Worm (Caenorhabditis elegans) whole organism, early embryonic: ENCODE data around the gene ugt-60.
"Not testable (repeated sequence)": the region's sequence is repeated elsewhere in the genome, so short reads cannot be mapped to it uniquely, and the experiment has no call there.

Experiments used
- B0310.2 ChIP-seq: sonication (generic microtip); optimal IDR thresholded peaks from 2 replicates; lab custom pipeline; 2016; ENCODE audit warnings: mild to moderate bottlenecking, missing genetic modification characterization, missing compliant biosample characterization
- F13C5.2 ChIP-seq: sonication (generic microtip); optimal IDR thresholded peaks from 2 replicates; lab custom pipeline; 2017; ENCODE audit warnings: mild to moderate bottlenecking, missing genetic modification characterization, inconsistent platforms, missing compliant biosample characterization
- aly-1 ChIP-seq: sonication (generic microtip); optimal IDR thresholded peaks from 2 replicates; lab custom pipeline; 2016; ENCODE audit warnings: missing genetic modification characterization, missing compliant biosample characterization
- ama-1 ChIP-seq: fragments of 150-350 bp; optimal IDR thresholded peaks from 2 replicates; lab custom pipeline; 2014
- ceh-13 ChIP-seq: fragments of 200-800 bp; sonication (Bioruptor generic); optimal IDR thresholded peaks from 2 replicates; lab custom pipeline; 2018; ENCODE audit warnings: mild to moderate bottlenecking, missing genetic modification characterization, missing compliant biosample characterization
- ceh-36 ChIP-seq: sonication (generic microtip); optimal IDR thresholded peaks from 2 replicates; lab custom pipeline; 2016; ENCODE audit warnings: missing genetic modification characterization, inconsistent platforms, missing compliant biosample characterization
- ets-7 ChIP-seq: sonication (generic microtip); optimal IDR thresholded peaks from 2 replicates; lab custom pipeline; 2016; ENCODE audit warnings: missing genotype, missing genetic modification characterization, missing compliant biosample characterization
- flt-1 ChIP-seq: fragments of 200-800 bp; sonication (Bioruptor generic); IDR thresholded peaks from 2 replicates; pipeline ENCODE4 v1.3.6; 2022; ENCODE audit warnings: missing genetic modification characterization, missing compliant biosample characterization
- hmbx-1 ChIP-seq: sonication (generic microtip); optimal IDR thresholded peaks from 2 replicates; lab custom pipeline; 2016; ENCODE audit warnings: mild to moderate bottlenecking, missing genetic modification characterization, missing compliant biosample characterization
- hmg-4 ChIP-seq: fragments of 200-800 bp; sonication (Bioruptor generic); optimal IDR thresholded peaks from 2 replicates; lab custom pipeline; 2018; ENCODE audit warnings: mild to moderate bottlenecking, missing genetic modification characterization, missing compliant biosample characterization
- hnd-1 ChIP-seq: sonication (generic microtip); optimal IDR thresholded peaks from 2 replicates; lab custom pipeline; 2016; ENCODE audit warnings: missing genetic modification characterization, missing compliant biosample characterization
- pes-1 ChIP-seq: fragments of 200-800 bp; sonication (Bioruptor generic); IDR thresholded peaks from 2 replicates; pipeline ENCODE4 v1.3.6; 2022; ENCODE audit warnings: missing genetic modification reagents, missing genetic modification characterization, missing compliant biosample characterization
- scrt-1 ChIP-seq: fragments of 200-800 bp; sonication (Bioruptor generic); IDR thresholded peaks from 2 replicates; pipeline ENCODE4 v1.3.6; 2022; ENCODE audit warnings: missing genetic modification characterization, missing compliant biosample characterization
- sea-1 ChIP-seq: fragments of 200-800 bp; sonication (Bioruptor generic); conservative IDR thresholded peaks from 2 replicates; pipeline ENCODE4 v1.3.6; 2022; ENCODE audit warnings: missing genetic modification characterization, missing compliant biosample characterization
- tbx-11 ChIP-seq: fragments of 200-800 bp; sonication (Bioruptor generic); IDR thresholded peaks from 2 replicates; pipeline ENCODE4 v1.3.6; 2022; ENCODE audit warnings: missing genetic modification characterization, missing compliant biosample characterization
- tbx-37 ChIP-seq: fragments of 200-800 bp; sonication (Bioruptor generic); conservative IDR thresholded peaks from 2 replicates; pipeline ENCODE4 v1.3.6; 2022; ENCODE audit warnings: missing genetic modification reagents, missing genetic modification characterization, missing compliant biosample characterization
- tra-4 ChIP-seq: sonication (generic microtip); optimal IDR thresholded peaks from 2 replicates; lab custom pipeline; 2017; ENCODE audit warnings: missing genetic modification characterization, missing compliant biosample characterization

The ugt-60 gene

ce11 chrIII:9690044-9690443, 11.2 kb upstream of the ugt-60 start, which contains the start of gene best-5:
TSS of gene best-5 (minus strand) at chrIII:9690253.
- TF ChIP-seq ceh-13 (GFP tag; lab: Kevin White, UChicago) (no peak), sea-1 (GFP tag; lab: Robert Waterston, UW) (no peak), aly-1 (tag; lab: Kevin White, UChicago) (no peak), hmg-4 (GFP tag; lab: Kevin White, UChicago) (no peak), ama-1 (lab: Kevin White, UChicago) (no peak), hnd-1 (tag; lab: Kevin White, UChicago) (no peak), tbx-11 (GFP tag; lab: Robert Waterston, UW) (no peak), scrt-1 (GFP tag; lab: Robert Waterston, UW) (no peak), tbx-37 (GFP tag; lab: Robert Waterston, UW) (no peak), B0310.2 (no peak), hmbx-1 (no peak), ceh-36 (tag; lab: Kevin White, UChicago) (no peak), F13C5.2 (tag; lab: Kevin White, UChicago) (no peak), flt-1 (GFP tag; lab: Robert Waterston, UW) (no peak), ets-7 (no peak), pes-1 (GFP tag; lab: Robert Waterston, UW) (no peak), tra-4 (no peak)

ce11 chrIII:9689377-9689776, 10.5 kb upstream of the ugt-60 start:
- no peak for TF ChIP-seq B0310.2
- no peak for TF ChIP-seq hnd-1 (tag; lab: Kevin White, UChicago)
- no peak for TF ChIP-seq sea-1 (GFP tag; lab: Robert Waterston, UW)
- no peak for TF ChIP-seq aly-1 (tag; lab: Kevin White, UChicago)

- TF ChIP-seq B0310.2 = no peak
- no peak for TF ChIP-seq hmbx-1
- TF ChIP-seq tbx-11 (GFP tag; lab: Robert Waterston, UW) = no peak
- no peak for TF ChIP-seq F13C5.2 (tag; lab: Kevin White, UChicago)
- TF ChIP-seq hnd-1 (tag; lab: Kevin White, UChicago) = no peak
- no peak for TF ChIP-seq flt-1 (GFP tag; lab: Robert Waterston, UW)
- TF ChIP-seq aly-1 (tag; lab: Kevin White, UChicago) = no peak
- TF ChIP-seq scrt-1 (GFP tag; lab: Robert Waterston, UW) = no peak
- TF ChIP-seq ets-7 = no peak
- no peak for TF ChIP-seq ceh-36 (tag; lab: Kevin White, UChicago)
- no peak for TF ChIP-seq pes-1 (GFP tag; lab: Robert Waterston, UW)
- no peak for TF ChIP-seq tra-4
- TF ChIP-seq ceh-13 (GFP tag; lab: Kevin White, UChicago) = no peak
- TF ChIP-seq ama-1 (lab: Kevin White, UChicago) = no peak
These were observed 7.1 kb upstream of the ugt-60 start, which contains the start of gene C07A9.10 for ce11 chrIII:9685959-9686358. TSS of gene C07A9.10 (minus strand) at chrIII:9686059.

- not testable (repeated sequence) for TF ChIP-seq tra-4; tbx-11 (GFP tag; lab: Robert Waterston, UW); B0310.2
These were observed 3.9 kb upstream of the ugt-60 start, which contains the start of gene C07A9.5 for ce11 chrIII:9682729-9683128. TSS of gene C07A9.5 (minus strand) at chrIII:9682829.

ce11 chrIII:9681206-9681605, 2.4 kb upstream of the ugt-60 start, which contains the start of gene C07A9.13:
TSS of gene C07A9.13 (minus strand) at chrIII:9681306.
- not testable (repeated sequence) for TF ChIP-seq tbx-11 (GFP tag; lab: Robert Waterston, UW); F13C5.2 (tag; lab: Kevin White, UChicago); flt-1 (GFP tag; lab: Robert Waterston, UW)

ce11 chrIII:9669546-9669945, 9.3 kb downstream of the ugt-60 start:
- TF ChIP-seq ceh-36 (tag; lab: Kevin White, UChicago) (no peak), tbx-11 (GFP tag; lab: Robert Waterston, UW) (no peak), ama-1 (lab: Kevin White, UChicago) (no peak), tra-4 (no peak), hnd-1 (tag; lab: Kevin White, UChicago) (no peak)

ce11 chrIII:9667591-9668265, 11.1 kb downstream of the ugt-60 start, which contains the start of gene C07A9.9:
TSS of gene C07A9.9 (minus strand) at chrIII:9667641.
- TF ChIP-seq tbx-37 (GFP tag; lab: Robert Waterston, UW) (peak; percentile 31; the same call in 1 of the 2 replicates), B0310.2 (no peak), F13C5.2 (tag; lab: Kevin White, UChicago) (peak; percentile 67), ceh-13 (GFP tag; lab: Kevin White, UChicago) (no peak), ama-1 (lab: Kevin White, UChicago) (no peak), flt-1 (GFP tag; lab: Robert Waterston, UW) (peak; percentile 19; the same call in 1 of the 2 replicates), hmg-4 (GFP tag; lab: Kevin White, UChicago) (peak; percentile 86), tbx-11 (GFP tag; lab: Robert Waterston, UW) (no peak), ets-7 (no peak), pes-1 (GFP tag; lab: Robert Waterston, UW) (peak; percentile 35; the same call in 1 of the 2 replicates)

- no peak for TF ChIP-seq ceh-36 (tag; lab: Kevin White, UChicago)
- TF ChIP-seq flt-1 (GFP tag; lab: Robert Waterston, UW) = no peak
- no peak for TF ChIP-seq pes-1 (GFP tag; lab: Robert Waterston, UW)
- no peak for TF ChIP-seq ama-1 (lab: Kevin White, UChicago)
- TF ChIP-seq hnd-1 (tag; lab: Kevin White, UChicago) = no peak
- no peak for TF ChIP-seq tbx-37 (GFP tag; lab: Robert Waterston, UW)
- no peak for TF ChIP-seq F13C5.2 (tag; lab: Kevin White, UChicago)
- TF ChIP-seq scrt-1 (GFP tag; lab: Robert Waterston, UW) = no peak
- TF ChIP-seq hmbx-1 = no peak
- TF ChIP-seq ets-7 = no peak
- no peak for TF ChIP-seq tbx-11 (GFP tag; lab: Robert Waterston, UW)
- TF ChIP-seq sea-1 (GFP tag; lab: Robert Waterston, UW) = no peak
- no peak for TF ChIP-seq tra-4
- TF ChIP-seq aly-1 (tag; lab: Kevin White, UChicago) = no peak
- TF ChIP-seq ceh-13 (GFP tag; lab: Kevin White, UChicago) = no peak
- no peak for TF ChIP-seq hmg-4 (GFP tag; lab: Kevin White, UChicago)
These were observed 12.2 kb downstream of the ugt-60 start for ce11 chrIII:9666668-9667067.
